Worm (Caenorhabditis elegans): ENCODE measurements around the gene cdgs-1.

cdgs-1 gene

DNA sequence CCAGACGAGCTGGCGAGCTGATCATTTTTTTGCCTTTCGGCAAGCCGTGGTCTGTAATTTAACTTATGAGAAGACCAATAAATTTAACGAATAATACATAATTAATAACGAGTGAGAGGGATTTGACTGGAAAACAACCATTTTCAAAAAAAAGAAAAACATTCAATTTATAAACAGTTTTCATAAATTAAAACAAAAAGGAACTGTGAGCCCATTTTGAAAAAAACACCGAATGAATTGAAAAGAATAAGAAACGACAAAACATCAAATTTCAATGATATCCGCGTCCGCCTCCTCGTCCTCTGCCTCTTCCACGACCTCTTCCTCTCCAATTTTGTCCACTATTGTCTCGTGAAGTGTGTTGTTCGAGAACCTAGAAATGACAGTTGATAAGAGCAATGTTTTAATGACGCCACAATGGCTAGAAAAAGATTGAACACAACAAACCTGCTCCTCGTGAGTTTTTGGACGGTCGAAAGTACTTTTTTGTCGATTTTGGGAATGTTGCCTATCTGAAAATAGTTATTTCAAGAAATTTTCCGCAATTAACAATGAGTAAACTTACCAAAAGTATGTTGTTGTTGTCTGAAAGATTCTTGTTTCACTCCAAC, 31.6 kb downstream of the cdgs-1 start, which contains the start of gene tag-321:
Gene tag-321, minus strand, starts transcription at position 51 of the 611 bp plus-strand sequence.
- TF ChIP-seq unc-62 (GFP tag; optimal IDR thresholded peaks at IDR 0.05), result no peak

DNA sequence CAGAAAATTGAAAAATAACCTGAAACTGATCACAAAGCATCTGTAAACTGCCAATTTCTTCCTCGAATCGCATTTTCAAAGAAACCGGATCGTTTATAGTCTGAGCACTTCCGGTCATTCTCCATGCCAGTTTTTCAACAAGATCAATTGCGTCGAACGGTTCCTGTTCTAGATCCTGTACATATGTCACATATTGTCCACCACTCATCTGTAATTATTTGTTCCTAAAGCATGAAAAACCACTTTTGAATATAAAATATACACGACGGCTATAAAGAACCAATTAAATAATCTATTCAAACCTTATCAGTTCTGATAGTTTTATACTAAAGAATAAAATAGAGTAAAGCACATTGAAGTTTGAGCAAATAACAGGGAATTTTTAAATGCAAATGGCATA, 33.2 kb downstream of the cdgs-1 start, which contains the start of gene sec-10:
Gene sec-10, minus strand, starts transcription at position 208 of the 400 bp plus-strand sequence.
- TF ChIP-seq unc-62 (GFP tag; optimal IDR thresholded peaks at IDR 0.05), result no peak

DNA sequence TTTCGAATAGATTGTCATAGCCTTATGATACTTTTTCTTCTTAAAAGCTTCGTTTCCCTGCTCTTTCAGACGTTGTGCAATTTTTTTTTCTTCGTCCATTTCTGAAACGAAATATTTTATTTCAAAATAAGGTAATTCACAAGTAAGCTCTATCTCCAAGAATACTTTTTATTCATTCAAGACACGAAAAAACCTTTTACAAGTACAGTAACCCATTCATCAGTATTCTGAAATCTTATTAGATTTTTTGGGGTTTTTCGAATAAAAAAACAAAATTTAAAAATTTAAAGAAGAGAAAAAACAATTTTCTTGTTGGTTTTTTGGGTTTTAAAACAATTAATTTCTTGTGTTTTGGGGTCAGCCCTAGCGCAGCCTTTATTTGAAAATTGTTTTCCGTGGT, 36.7 kb downstream of the cdgs-1 start, which contains the start of gene rpap-3:
Gene rpap-3, minus strand, starts transcription at position 101 of the 400 bp plus-strand sequence.
- TF ChIP-seq unc-62 (GFP tag; optimal IDR thresholded peaks at IDR 0.05), result no peak

DNA sequence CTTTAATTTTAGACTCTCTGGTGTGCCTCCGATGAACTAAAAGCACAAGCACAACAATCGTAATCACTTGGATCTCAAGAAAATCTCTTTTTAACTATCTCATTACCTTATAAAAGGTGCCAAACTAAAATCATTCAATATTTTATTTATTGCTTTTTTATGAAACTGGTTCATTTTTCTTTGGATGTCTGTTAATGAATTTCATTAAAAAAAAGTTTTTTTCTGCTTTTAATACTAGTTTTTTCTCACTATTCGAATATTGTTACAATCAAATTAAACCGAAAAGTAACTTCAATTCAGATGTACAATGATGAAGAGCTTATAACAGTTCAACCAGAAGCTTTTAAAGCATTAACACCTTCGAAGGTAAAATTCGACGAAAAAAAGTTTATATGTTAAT, 39.8 kb downstream of the cdgs-1 start, which contains the start of gene swd-2.1:
Gene swd-2.1, plus strand, starts transcription at position 301 of the 400 bp plus-strand sequence.
- TF ChIP-seq unc-62 (GFP tag; optimal IDR thresholded peaks at IDR 0.05), result no peak

DNA sequence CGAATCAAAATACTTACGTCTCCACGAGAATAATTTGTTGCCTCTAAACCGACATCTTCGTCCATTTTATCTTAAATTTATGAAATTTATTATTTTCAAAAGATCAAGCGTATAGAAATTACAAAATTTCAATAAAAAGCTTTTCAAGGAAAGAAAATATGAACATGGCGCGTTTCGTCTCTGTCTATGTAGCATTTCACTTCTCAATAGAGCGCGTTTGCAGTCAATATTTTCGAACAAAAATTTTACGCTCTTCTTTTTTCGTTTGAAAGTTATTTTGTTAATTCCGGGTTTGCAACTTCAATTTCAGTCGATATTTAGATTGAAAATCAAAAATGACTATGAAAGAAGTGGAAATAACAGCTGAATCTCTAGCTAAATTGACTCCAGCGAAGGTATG, 41.3 kb downstream of the cdgs-1 start, which contains the start of the genes hcf-1 and swd-2.2:
Gene hcf-1, minus strand, starts transcription at position 70 of the 400 bp plus-strand sequence.
Gene swd-2.2, plus strand, starts transcription at position 206 of the 400 bp plus-strand sequence.
- TF ChIP-seq unc-62 (GFP tag; optimal IDR thresholded peaks at IDR 0.05), result no peak

- TF ChIP-seq unc-62 (GFP tag; optimal IDR thresholded peaks at IDR 0.05), result no peak
Observed at ce11 chrIV:7770162-7770561, 45.4 kb downstream of the cdgs-1 start, which contains the start of gene rdl-1. TSS of gene rdl-1 (minus strand) at chrIV:7770262.

DNA sequence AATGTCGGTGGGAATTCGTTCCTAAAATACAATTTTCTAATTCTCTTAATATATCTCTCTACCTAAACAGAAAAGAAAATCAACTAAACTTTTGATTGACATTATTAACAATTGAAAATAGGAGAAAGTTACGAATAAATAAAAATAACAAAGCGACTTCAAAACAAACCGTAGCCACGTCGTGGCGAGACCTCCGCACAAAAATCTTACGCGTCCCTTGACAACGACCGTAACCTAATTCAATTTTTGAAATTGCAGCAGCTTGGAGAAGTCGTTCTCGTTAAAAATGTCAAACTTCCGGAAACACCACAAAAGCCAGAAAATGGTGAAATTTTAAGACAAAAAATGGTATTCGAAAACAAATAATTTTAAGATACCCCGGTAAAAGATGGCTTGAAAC, 51.2 kb downstream of the cdgs-1 start:
- no peak for TF ChIP-seq unc-62 (GFP tag; optimal IDR thresholded peaks at IDR 0.05)

ce11 chrIV:7763748-7764147, 51.8 kb downstream of the cdgs-1 start, which contains the start of the genes C46A5.6 and C46A5.1:
TSS of gene C46A5.6 (minus strand) at chrIV:7763848.
TSS of gene C46A5.1 (plus strand) at chrIV:7763931.
- TF ChIP-seq unc-62 (GFP tag; optimal IDR thresholded peaks at IDR 0.05), result no peak
